Fruit fly (Drosophila melanogaster) whole organism, embryonic: ENCODE measurements around the gene L2HGDH.
A peak's percentile ranks its signal among the peaks of the same experiment; 100 is the strongest.

ENCODE experiments used
- Abd-B ChIP-seq: fragments of 200-800 bp; sonication (Bioruptor generic); optimal IDR thresholded peaks from 2 replicates; lab custom pipeline; 2018; ENCODE audit warnings: missing biosample characterization, mild to moderate bottlenecking, missing genetic modification characterization, moderate library complexity
- Blimp-1 ChIP-seq: fragments of 200-800 bp; sonication (Bioruptor generic); optimal IDR thresholded peaks from 3 replicates; lab custom pipeline; 2018; ENCODE audit warnings: missing biosample characterization, missing genetic modification characterization, mild to moderate bottlenecking, moderate library complexity, missing genetic modification reagents
- CG10209 ChIP-seq: fragments of 200-800 bp; sonication (Bioruptor generic); optimal IDR thresholded peaks from 3 replicates; lab custom pipeline; 2017; ENCODE audit warnings: missing biosample characterization, mild to moderate bottlenecking, missing genetic modification characterization, missing genetic modification reagents
- CG10462 ChIP-seq: fragments of 200-800 bp; sonication (Bioruptor generic); optimal IDR thresholded peaks from 2 replicates; lab custom pipeline; 2016; ENCODE audit warnings: missing biosample characterization, missing genetic modification characterization
- CG11695 ChIP-seq: fragments of 200-800 bp; sonication (Bioruptor generic); IDR thresholded peaks from 3 replicates; pipeline ENCODE4 v1.3.6; 2022; ENCODE audit warnings: missing biosample characterization, missing genetic modification characterization
- CG15269 ChIP-seq: fragments of 200-800 bp; sonication (Bioruptor generic); optimal IDR thresholded peaks from 2 replicates; lab custom pipeline; 2018; ENCODE audit warnings: missing biosample characterization, mild to moderate bottlenecking, missing genetic modification characterization, moderate library complexity
- CG1529 ChIP-seq: fragments of 200-800 bp; sonication (Bioruptor generic); optimal IDR thresholded peaks from 3 replicates; lab custom pipeline; 2018; ENCODE audit warnings: missing biosample characterization, missing genetic modification characterization
- CG15514 ChIP-seq: fragments of 200-800 bp; sonication (Bioruptor generic); optimal IDR thresholded peaks from 3 replicates; lab custom pipeline; 2017; ENCODE audit warnings: missing biosample characterization, missing genetic modification characterization, mild to moderate bottlenecking, moderate library complexity, missing genetic modification reagents
- CG15601 ChIP-seq: fragments of 200-800 bp; sonication (Bioruptor generic); optimal IDR thresholded peaks from 3 replicates; lab custom pipeline; 2019; ENCODE audit warnings: missing biosample characterization, mild to moderate bottlenecking, missing genetic modification characterization, moderate library complexity
- CG16815 ChIP-seq: fragments of 200-800 bp; sonication (Bioruptor generic); optimal IDR thresholded peaks from 3 replicates; lab custom pipeline; 2017; ENCODE audit warnings: missing biosample characterization, mild to moderate bottlenecking, missing genetic modification characterization
- CG17359 ChIP-seq: fragments of 200-800 bp; sonication (Bioruptor generic); optimal IDR thresholded peaks from 3 replicates; lab custom pipeline; 2018; ENCODE audit warnings: missing biosample characterization, mild to moderate bottlenecking, missing genetic modification characterization, moderate library complexity
- CG18764 ChIP-seq: fragments of 200-800 bp; sonication (Bioruptor generic); optimal IDR thresholded peaks from 3 replicates; lab custom pipeline; 2016; ENCODE audit warnings: missing biosample characterization, missing genetic modification characterization
- CG2712 ChIP-seq: fragments of 200-800 bp; optimal IDR thresholded peaks from 3 replicates; lab custom pipeline; 2019; ENCODE audit warnings: missing biosample characterization, mild to moderate bottlenecking, missing genetic modification characterization, moderate library complexity
- CG33557 ChIP-seq: fragments of 200-800 bp; sonication (Bioruptor generic); optimal IDR thresholded peaks from 2 replicates; lab custom pipeline; 2019; ENCODE audit warnings: missing biosample characterization, mild to moderate bottlenecking, missing genetic modification characterization, moderate library complexity
- CG4424 ChIP-seq: fragments of 200-800 bp; sonication (Bioruptor generic); optimal IDR thresholded peaks from 3 replicates; lab custom pipeline; 2016; ENCODE audit warnings: missing biosample characterization, missing genetic modification characterization
- CG6854 ChIP-seq: fragments of 200-800 bp; sonication (Bioruptor generic); optimal IDR thresholded peaks from 3 replicates; lab custom pipeline; 2017; ENCODE audit warnings: missing biosample characterization, mild to moderate bottlenecking, missing genetic modification characterization
- CG7357 ChIP-seq: fragments of 200-800 bp; sonication (Bioruptor generic); IDR thresholded peaks from 3 replicates; pipeline ENCODE4 v1.3.6; 2022; ENCODE audit warnings: missing biosample characterization, missing genetic modification characterization
- CG7745 ChIP-seq: fragments of 200-800 bp; sonication (Bioruptor generic); optimal IDR thresholded peaks from 2 replicates; lab custom pipeline; 2018; ENCODE audit warnings: missing biosample characterization, mild to moderate bottlenecking, missing genetic modification characterization, moderate library complexity
- CG9727 ChIP-seq: fragments of 200-800 bp; sonication (Bioruptor generic); optimal IDR thresholded peaks from 3 replicates; lab custom pipeline; 2017; ENCODE audit warnings: missing biosample characterization, mild to moderate bottlenecking, missing genetic modification characterization
- Dbx ChIP-seq: fragments of 200-800 bp; sonication (Bioruptor generic); IDR thresholded peaks from 3 replicates; pipeline ENCODE4 v1.3.6; 2022; ENCODE audit warnings: missing biosample characterization, missing genetic modification characterization
- Drgx ChIP-seq: fragments of 200-800 bp; sonication (Bioruptor generic); IDR thresholded peaks from 2 replicates; pipeline ENCODE4 v1.3.6; 2022; ENCODE audit warnings: missing biosample characterization, missing genetic modification characterization
- Eip74EF ChIP-seq, 2 experiments: fragments of 200-800 bp in 1 of 2; fragments of >200 bp in 1 of 2; sonication (Bioruptor generic) in 1 of 2; optimal IDR thresholded peaks; 2 replicates each; lab custom pipeline; 2017 to 2019; ENCODE audit warnings: missing biosample characterization in 2 of 2, missing genetic modification characterization in 2 of 2, mild to moderate bottlenecking in 1 of 2, moderate library complexity in 1 of 2
- Hr51 ChIP-seq, 2 experiments: fragments of 200-800 bp; sonication (Bioruptor generic); optimal IDR thresholded peaks; 2 replicates in 1 of 2; 3 replicates in 1 of 2; lab custom pipeline; 2016 to 2018; ENCODE audit warnings: missing biosample characterization in 2 of 2, missing genetic modification characterization in 2 of 2, mild to moderate bottlenecking in 1 of 2, moderate library complexity in 1 of 2
- Hr78 ChIP-seq, 2 experiments: fragments of 200-800 bp in 1 of 2; fragments of >200 bp in 1 of 2; sonication (Bioruptor generic) in 1 of 2; optimal IDR thresholded peaks; 2 replicates each; lab custom pipeline; 2017 to 2019; ENCODE audit warnings: missing biosample characterization in 2 of 2, missing genetic modification characterization in 2 of 2, mild to moderate bottlenecking in 1 of 2, moderate library complexity in 1 of 2
- Nf-YB ChIP-seq: fragments of 200-800 bp; sonication (Bioruptor generic); optimal IDR thresholded peaks from 3 replicates; lab custom pipeline; 2019; ENCODE audit warnings: missing biosample characterization, mild to moderate bottlenecking, missing genetic modification characterization, moderate library complexity
- Oli ChIP-seq: fragments of 200-800 bp; sonication (Bioruptor generic); optimal IDR thresholded peaks from 2 replicates; lab custom pipeline; 2018; ENCODE audit warnings: missing biosample characterization, mild to moderate bottlenecking, missing genetic modification characterization, moderate library complexity
- Optix ChIP-seq: fragments of 200-800 bp; sonication (Bioruptor generic); IDR thresholded peaks from 3 replicates; pipeline ENCODE4 v1.3.6; 2022; ENCODE audit warnings: missing biosample characterization, missing genetic modification characterization
- PHDP ChIP-seq: fragments of 200-800 bp; sonication (Bioruptor generic); optimal IDR thresholded peaks from 3 replicates; lab custom pipeline; 2018; ENCODE audit warnings: missing biosample characterization, mild to moderate bottlenecking, missing genetic modification characterization, moderate library complexity
- Ptx1 ChIP-seq: fragments of 200-800 bp; sonication (Bioruptor generic); IDR thresholded peaks from 2 replicates; pipeline ENCODE4 v1.3.6; 2022; ENCODE audit warnings: missing biosample characterization, missing genetic modification characterization
- Scr ChIP-seq: fragments of 200-800 bp; sonication (Bioruptor generic); IDR thresholded peaks from 2 replicates; pipeline ENCODE4 v1.3.6; 2022; ENCODE audit warnings: missing biosample characterization, missing genetic modification characterization; ENCODE audit not compliant: partially characterized antibody
- Xbp1 ChIP-seq: fragments of 200-800 bp; sonication (Bioruptor generic); optimal IDR thresholded peaks from 3 replicates; lab custom pipeline; 2016; ENCODE audit warnings: missing biosample characterization, mild to moderate bottlenecking, missing genetic modification characterization
- Xrp1 ChIP-seq: fragments of 200-800 bp; sonication (Bioruptor generic); IDR thresholded peaks from 2 replicates; pipeline ENCODE4 v1.3.6; 2022; ENCODE audit warnings: missing biosample characterization, missing genetic modification characterization
- az2 ChIP-seq: fragments of 200-800 bp; sonication (Bioruptor generic); optimal IDR thresholded peaks from 3 replicates; lab custom pipeline; 2016; ENCODE audit warnings: missing biosample characterization, missing genetic modification characterization
- ci ChIP-seq: fragments of 200-800 bp; sonication (Bioruptor generic); IDR thresholded peaks from 3 replicates; pipeline ENCODE4 v1.3.6; 2022; ENCODE audit warnings: missing biosample characterization, missing genetic modification characterization
- dan ChIP-seq: fragments of 200-800 bp; sonication (Bioruptor generic); IDR thresholded peaks from 2 replicates; pipeline ENCODE4 v1.3.6; 2022; ENCODE audit warnings: missing biosample characterization, missing genetic modification characterization
- dmrt11E ChIP-seq: fragments of 200-800 bp; sonication (Bioruptor generic); optimal IDR thresholded peaks from 3 replicates; lab custom pipeline; 2018; ENCODE audit warnings: missing biosample characterization, mild to moderate bottlenecking, missing genetic modification characterization, moderate library complexity
- eve ChIP-seq, 2 experiments: fragments of >200 bp; optimal IDR thresholded peaks; 2 replicates each; lab custom pipeline; 2017; ENCODE audit warnings: missing biosample characterization in 2 of 2, missing genetic modification characterization in 2 of 2
- ewg ChIP-seq: fragments of 200-800 bp; sonication (Bioruptor generic); optimal IDR thresholded peaks from 3 replicates; lab custom pipeline; 2017; ENCODE audit warnings: mild to moderate bottlenecking, missing biosample characterization, missing genetic modification reagents, missing genetic modification characterization
- ind ChIP-seq: fragments of 200-800 bp; sonication (Bioruptor generic); optimal IDR thresholded peaks from 3 replicates; lab custom pipeline; 2016; ENCODE audit warnings: missing biosample characterization, missing genetic modification characterization
- lmd ChIP-seq: fragments of 200-800 bp; sonication (Bioruptor generic); IDR thresholded peaks from 2 replicates; pipeline ENCODE4 v1.3.6; 2022; ENCODE audit warnings: missing biosample characterization, missing genetic modification characterization
- pho ChIP-seq: fragments of 200-800 bp; sonication (Bioruptor generic); optimal IDR thresholded peaks from 2 replicates; lab custom pipeline; 2016; ENCODE audit warnings: missing biosample characterization, missing genetic modification characterization
- prd ChIP-seq, 3 experiments: fragments of >200 bp in 2 of 3; fragments of 200-800 bp in 1 of 3; sonication (Bioruptor generic) in 1 of 3; optimal IDR thresholded peaks in 2 of 3; IDR thresholded peaks in 1 of 3; 2 replicates in 2 of 3; 3 replicates in 1 of 3; pipeline versions ENCODE4 v1.3.6 to Lab custom; 2017 to 2022; ENCODE audit warnings: missing biosample characterization in 1 of 3, missing genetic modification characterization in 1 of 3
- ssp ChIP-seq: fragments of 200-800 bp; sonication (Bioruptor generic); IDR thresholded peaks from 2 replicates; pipeline ENCODE4 v1.3.6; 2022; ENCODE audit warnings: missing biosample characterization, missing genetic modification characterization
- tup ChIP-seq: fragments of 200-800 bp; sonication (Bioruptor generic); optimal IDR thresholded peaks from 2 replicates; lab custom pipeline; 2016; ENCODE audit warnings: missing biosample characterization, mild to moderate bottlenecking, missing genetic modification characterization, moderate library complexity
- twi ChIP-seq: fragments of 200-800 bp; optimal IDR thresholded peaks from 2 replicates; lab custom pipeline; 2019; ENCODE audit warnings: missing biosample characterization, mild to moderate bottlenecking, missing genetic modification characterization, moderate library complexity
- vvl ChIP-seq: fragments of 200-800 bp; sonication (Bioruptor generic); IDR thresholded peaks from 2 replicates; pipeline ENCODE4 v1.3.6; 2022; ENCODE audit warnings: missing biosample characterization, missing genetic modification characterization
- z ChIP-seq: fragments of 200-800 bp; sonication (Bioruptor generic); IDR thresholded peaks from 3 replicates; pipeline ENCODE4 v1.3.6; 2022; ENCODE audit warnings: missing biosample characterization, missing genetic modification characterization
- zfh1 ChIP-seq: fragments of 200-800 bp; sonication (Bioruptor generic); IDR thresholded peaks from 3 replicates; pipeline ENCODE4 v1.3.6; 2022; ENCODE audit warnings: missing biosample characterization, missing genetic modification characterization

The L2HGDH gene

dm6 chr2L:18981947-18982579 lies 7.8 kb upstream of the L2HGDH start (continued):
- peak; percentile 22; the same call in 1 of the 3 replicates for TF ChIP-seq ci (GFP tag; lab: Robert Waterston, UW)
- TF ChIP-seq lmd (GFP tag; lab: Robert Waterston, UW) = peak; percentile 48
- TF ChIP-seq CG4424 (GFP tag; lab: Kevin White, UChicago) = peak; percentile 18
- no peak for TF ChIP-seq twi (tag; lab: Kevin White, UChicago)
- peak; percentile 28 for TF ChIP-seq CG15269 (tag; lab: Kevin White, UChicago)
- TF ChIP-seq Scr (GFP tag; lab: Robert Waterston, UW) = no peak
- peak; percentile 20 for TF ChIP-seq Xbp1 (GFP tag; lab: Kevin White, UChicago)
- peak; percentile 27 for TF ChIP-seq az2 (GFP tag; lab: Kevin White, UChicago)
- peak; percentile 10 to 60 for TF ChIP-seq Eip74EF (GFP tag; optimal IDR thresholded peaks at IDR 0.05; lab: Kevin White, UChicago)
- TF ChIP-seq dan (GFP tag; lab: Robert Waterston, UW) = no peak
- peak; percentile 11 for TF ChIP-seq ewg (GFP tag; lab: Kevin White, UChicago)
- TF ChIP-seq Blimp-1 = peak; percentile 54
- TF ChIP-seq tup (GFP tag; lab: Kevin White, UChicago) = no peak
- no peak for TF ChIP-seq CG18764 (GFP tag; lab: Kevin White, UChicago)
- no peak for TF ChIP-seq pho
- TF ChIP-seq Drgx (GFP tag; lab: Robert Waterston, UW) = peak; percentile 85
- peak in 1 of 2 experiments; percentile 58 for TF ChIP-seq Hr51 (GFP tag; optimal IDR thresholded peaks at IDR 0.05; lab: Kevin White, UChicago)
- TF ChIP-seq CG11695 (GFP tag; lab: Robert Waterston, UW) = 0 out of 3 replicates have a peak, but pooled peaks have one; percentile 33
- peak; percentile 29 for TF ChIP-seq CG1529 (GFP tag; lab: Kevin White, UChicago)
- TF ChIP-seq Abd-B = peak; percentile 4
- no peak for TF ChIP-seq CG7357 (GFP tag; lab: Robert Waterston, UW)
- no peak for TF ChIP-seq CG6854 (GFP tag; lab: Kevin White, UChicago)
- peak; percentile 55 for TF ChIP-seq Xrp1 (GFP tag; lab: Robert Waterston, UW)
- TF ChIP-seq z (GFP tag; lab: Robert Waterston, UW) = peak; percentile 33; the same call in 1 of the 3 replicates
- TF ChIP-seq CG33557 (GFP tag; lab: Kevin White, UChicago) = peak; percentile 0
- TF ChIP-seq zfh1 = peak; percentile 64; the same call in 2 of the 3 replicates
- peak; percentile 1 for TF ChIP-seq ind (GFP tag; lab: Kevin White, UChicago)
- TF ChIP-seq CG2712 (tag; lab: Kevin White, UChicago) = peak; percentile 65
- peak; percentile 39 for TF ChIP-seq Oli
- TF ChIP-seq CG10462 (GFP tag; lab: Kevin White, UChicago) = no peak
- peak; percentile 60; the same call in 1 of the 2 replicates for TF ChIP-seq vvl
- TF ChIP-seq ssp (GFP tag; lab: Robert Waterston, UW) = no peak
- TF ChIP-seq PHDP (tag; lab: Kevin White, UChicago) = peak; percentile 35
- peak; percentile 32 for TF ChIP-seq CG9727 (GFP tag; lab: Kevin White, UChicago)
- peak; percentile 45 for TF ChIP-seq CG15601
- peak; percentile 64 for TF ChIP-seq CG17359 (tag; lab: Kevin White, UChicago)
- peak; percentile 27 for TF ChIP-seq CG10209
- no peak for TF ChIP-seq CG15514 (GFP tag; lab: Kevin White, UChicago)
- peak; percentile 57 for TF ChIP-seq dmrt11E (tag; lab: Kevin White, UChicago)
- peak in 1 of 2 experiments; percentile 34 for TF ChIP-seq eve (GFP tag; optimal IDR thresholded peaks at IDR 0.05; lab: Kevin White, UChicago)
- no peak for TF ChIP-seq Optix (GFP tag; lab: Robert Waterston, UW)
- peak; percentile 5 for TF ChIP-seq Nf-YB (GFP tag; lab: Kevin White, UChicago)
- TF ChIP-seq Ptx1 (GFP tag; lab: Robert Waterston, UW) = 0 out of 2 replicates have a peak, but pooled peaks have one; percentile 8
- TF ChIP-seq Hr78 (GFP tag; optimal IDR thresholded peaks at IDR 0.05; lab: Kevin White, UChicago) = peak in 1 of 2 experiments; percentile 30
- TF ChIP-seq Dbx (GFP tag; lab: Robert Waterston, UW) = no peak
- no peak for TF ChIP-seq CG7745 (tag; lab: Kevin White, UChicago)
- peak; percentile 0 for TF ChIP-seq CG16815
- TF ChIP-seq prd (optimal IDR thresholded peaks at IDR 0.05; lab: Kevin White, UChicago) = no peak
- TF ChIP-seq prd (GFP tag; IDR thresholded peaks at IDR 0.05; lab: Robert Waterston, UW) = peak; percentile 44; the same call in 2 of the 3 replicates
